Worm (Caenorhabditis elegans) whole organism, L1 larva: ENCODE measurements around the gene C30G7.2.

ENCODE experiments used
- nhr-12 ChIP-seq: sonication (generic microtip); optimal IDR thresholded peaks from 2 replicates; lab custom pipeline; 2017; ENCODE audit warnings: missing biosample characterization, missing genetic modification characterization
- zag-1 ChIP-seq: fragments of 150-350 bp; optimal IDR thresholded peaks from 2 replicates; lab custom pipeline; 2014; ENCODE audit warnings: missing biosample characterization, missing genetic modification characterization

DNA sequence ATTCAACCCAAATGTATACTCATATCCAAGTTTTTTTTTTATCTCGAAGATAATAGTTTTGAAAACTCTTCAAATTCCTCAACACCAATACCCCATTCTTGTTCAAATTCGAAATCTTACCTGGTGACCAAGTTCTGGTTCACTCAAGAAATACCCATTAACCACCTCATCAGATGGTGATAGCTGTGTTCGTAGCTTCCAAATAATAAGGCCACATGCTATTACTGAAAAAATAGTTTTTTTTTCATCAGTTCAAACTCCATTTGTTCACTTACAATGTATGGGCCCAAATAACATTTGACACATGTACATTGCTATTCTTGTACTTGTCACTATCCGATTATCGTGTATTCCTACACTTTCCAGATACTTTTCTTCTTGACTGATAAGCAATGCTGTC, 29.2 kb upstream of the C30G7.2 start:
- TF ChIP-seq zag-1 (no peak), nhr-12 (tag; lab: Kevin White, UChicago) (no peak)
